Worm (Caenorhabditis elegans): ENCODE results near the gene F12D9.2.

Gene F12D9.2

ce11 chrX:8646287-8646686 lies 610 bp downstream of the F12D9.2 start (continued):
- TF ChIP-seq ceh-40 (GFP tag; IDR thresholded peaks at IDR 0.05) (peak; percentile 61; the same call in 1 of the 2 replicates), madf-10 (tag; optimal IDR thresholded peaks at IDR 0.05) (peak; percentile 65), Y56A3A.18 (GFP tag; IDR thresholded peaks at IDR 0.05) (peak; percentile 84), snpc-4 (GFP tag; optimal IDR thresholded peaks at IDR 0.05) (peak; percentile 72), snpc-4 (tag; optimal IDR thresholded peaks at IDR 0.05) (peak in 3 of 4 experiments; percentile 65 to 80 (median 79)), attf-6 (GFP tag; IDR thresholded peaks at IDR 0.05) (peak; percentile 70; the same call in 1 of the 2 replicates), snpc-1.1 (tag; optimal IDR thresholded peaks at IDR 0.05; ENCODE audit: insufficient read depth) (peak; percentile 55), hsf-1 (GFP tag; IDR thresholded peaks at IDR 0.05) (no peak), tbp1 (GFP tag; optimal IDR thresholded peaks at IDR 0.05) (peak; percentile 100), dpff-1 (tag; optimal IDR thresholded peaks at IDR 0.05) (no peak), F37B4.10 (GFP tag; IDR thresholded peaks at IDR 0.05) (0 out of 2 replicates have a peak, but pooled peaks have one; percentile 17), ztf-3 (GFP tag; optimal IDR thresholded peaks at IDR 0.05) (no peak), Y53G8AR.9 (GFP tag; conservative IDR thresholded peaks at IDR 0.05) (0 out of 2 replicates have a peak, but pooled peaks have one; percentile 45), T26A5.8 (tag; optimal IDR thresholded peaks at IDR 0.05) (peak; percentile 2), F22D6.2 (tag; optimal IDR thresholded peaks at IDR 0.05) (no peak), unc-130 (GFP tag; optimal IDR thresholded peaks at IDR 0.05) (peak; percentile 42), somi-1 (GFP tag; optimal IDR thresholded peaks at IDR 0.05) (peak; percentile 71), him-1 (tag; optimal IDR thresholded peaks at IDR 0.05) (peak; percentile 89), T07F8.4 (tag; optimal IDR thresholded peaks at IDR 0.05) (peak; percentile 66), ztf-25 (GFP tag; IDR thresholded peaks at IDR 0.05) (peak; percentile 86), lsl-1 (GFP tag; optimal IDR thresholded peaks at IDR 0.05) (peak; percentile 18), madf-6 (GFP tag; IDR thresholded peaks at IDR 0.05) (peak; percentile 66), ets-4 (GFP tag; optimal IDR thresholded peaks at IDR 0.05) (no peak), snpc-3.4 (tag; optimal IDR thresholded peaks at IDR 0.05) (peak; percentile 44), pha-4 (tag; optimal IDR thresholded peaks at IDR 0.05) (no peak), rec-8 (tag; optimal IDR thresholded peaks at IDR 0.05) (peak; percentile 85 to 91), F52B5.7 (tag; optimal IDR thresholded peaks at IDR 0.05) (no peak), nhr-27 (tag; optimal IDR thresholded peaks at IDR 0.05) (peak; percentile 7), lin-35 (GFP tag; optimal IDR thresholded peaks at IDR 0.05) (peak in 1 of 3 experiments; percentile 41), C17E4.6 (GFP tag; IDR thresholded peaks at IDR 0.05) (no peak), nhr-90 (tag; optimal IDR thresholded peaks at IDR 0.05) (peak; percentile 87), hmg-20 (GFP tag; IDR thresholded peaks at IDR 0.05) (peak; percentile 81), F39B2.1 (GFP tag; IDR thresholded peaks at IDR 0.05) (no peak), tbx-9 (tag; optimal IDR thresholded peaks at IDR 0.05; ENCODE audit: borderline replicate concordance) (no peak), ccch-3 (GFP tag; optimal IDR thresholded peaks at IDR 0.05) (no peak), ekl-4 (GFP tag; IDR thresholded peaks at IDR 0.05) (peak; percentile 62; the same call in 1 of the 2 replicates), nhr-179 (tag; optimal IDR thresholded peaks at IDR 0.05) (no peak), zfh-2 (GFP tag; conservative IDR thresholded peaks at IDR 0.05) (0 out of 2 replicates have a peak, but pooled peaks have one; percentile 16), let-526 (GFP tag; IDR thresholded peaks at IDR 0.05) (0 out of 2 replicates have a peak, but pooled peaks have one; percentile 19), ama-1 (optimal IDR thresholded peaks at IDR 0.05) (no peak), ama-1 (GFP tag; optimal IDR thresholded peaks at IDR 0.05) (peak; percentile 86 to 92), F33H1.4 (GFP tag; IDR thresholded peaks at IDR 0.05) (no peak), egl-18 (GFP tag; IDR thresholded peaks at IDR 0.05) (0 out of 2 replicates have a peak, but pooled peaks have one; percentile 17), nfya-2 (GFP tag; IDR thresholded peaks at IDR 0.05) (no peak), F10E7.11 (tag; optimal IDR thresholded peaks at IDR 0.05) (no peak), ztf-26 (tag; optimal IDR thresholded peaks at IDR 0.05) (peak; percentile 65), K11D2.4 (GFP tag; IDR thresholded peaks at IDR 0.05) (0 out of 2 replicates have a peak, but pooled peaks have one; percentile 29), madf-3 (GFP tag; IDR thresholded peaks at IDR 0.05) (peak; percentile 35; the same call in 1 of the 2 replicates), nhr-80 (tag; optimal IDR thresholded peaks at IDR 0.05) (peak; percentile 16)
